Fruit fly (Drosophila melanogaster) ovary, adult (tissue): ENCODE measurements around the gene CG12877.

Experiments
- CG17801 ChIP-seq: fragments of 200-800 bp; optimal IDR thresholded peaks from 2 replicates; lab custom pipeline; 2019; ENCODE audit warnings: missing biosample characterization, mild to moderate bottlenecking, missing genetic modification characterization, moderate library complexity; ENCODE audit not compliant: partially characterized antibody

CG12877 gene

dm6 chr3R:27706581-27707181, at the start of gene CG12877, which contains the start of gene CROT:
CG12877 (plus strand) TSS chr3R:27707100.
CROT (minus strand) TSS chr3R:27706751.
- TF ChIP-seq CG17801: peak; percentile 79

- TF ChIP-seq CG17801: no peak
These were observed 46.7 kb upstream of the CG12877 start, which contains the start of gene Mlc1 for dm6 chr3R:27660127-27660579. Mlc1 (minus strand) TSS chr3R:27660177.

DNA sequence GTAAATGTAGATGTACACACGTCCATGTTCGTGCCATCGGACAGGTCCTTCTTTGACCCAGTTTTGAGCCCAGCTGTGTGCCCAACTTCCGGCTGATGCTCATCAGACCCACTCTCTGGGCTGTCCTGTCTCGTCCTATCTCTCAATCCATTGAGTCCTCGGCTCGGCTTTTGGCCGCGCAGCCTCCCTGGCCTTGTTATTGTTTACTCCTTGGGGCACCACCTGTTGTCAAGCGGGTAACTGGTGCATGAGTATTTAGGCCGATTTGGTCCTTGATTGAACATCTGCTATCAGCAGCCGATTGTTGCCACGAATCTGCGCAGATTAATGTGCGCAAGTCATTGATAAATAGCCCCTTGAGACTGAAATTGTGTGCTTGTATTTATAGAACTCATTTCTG, 45.5 kb upstream of the CG12877 start:
- no peak for TF ChIP-seq CG17801

dm6 chr3R:27661971-27662489, 44.9 kb upstream of the CG12877 start, which contains the start of gene unc80:
unc80 (plus strand) TSS chr3R:27662439.
- no peak for TF ChIP-seq CG17801

- TF ChIP-seq CG17801: no peak
These were observed 44.0 kb upstream of the CG12877 start for dm6 chr3R:27662857-27663256.

DNA sequence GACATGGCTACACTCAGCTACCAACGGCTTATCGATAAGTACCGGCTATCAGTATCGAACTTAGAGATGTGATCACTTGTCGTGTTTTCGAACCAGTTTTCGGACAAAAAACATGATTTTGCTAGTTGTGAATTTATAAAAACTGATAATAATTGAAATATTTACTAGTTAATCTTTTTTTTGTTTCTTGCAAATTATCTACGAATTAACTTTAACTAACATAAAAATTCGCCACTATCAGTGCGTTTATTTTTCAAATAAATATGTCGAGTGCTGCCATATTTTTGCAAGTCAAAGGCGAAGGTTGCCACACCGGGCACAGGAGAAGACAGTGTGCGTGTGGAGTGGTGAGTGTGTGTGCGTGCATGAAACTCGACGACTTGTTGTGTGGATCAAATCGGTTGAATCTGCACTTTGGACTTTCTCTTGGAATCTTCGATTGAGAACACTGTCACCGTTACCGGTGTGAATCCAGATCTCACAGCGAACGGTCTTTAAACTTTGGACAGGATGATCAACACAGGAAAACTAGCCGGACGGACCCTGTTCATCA, 29.6 kb upstream of the CG12877 start, which contains the start of gene Hsdl2:
Gene Hsdl2 (plus strand): TSS at position 349 of the 553 bp plus-strand sequence.
- TF ChIP-seq CG17801: peak; percentile 72

- TF ChIP-seq CG17801: no peak
These were observed 27.9 kb upstream of the CG12877 start, which contains the start of gene CG12883 for dm6 chr3R:27679019-27679418. CG12883 (plus strand) TSS chr3R:27679291.

dm6 chr3R:27679667-27680066, 27.2 kb upstream of the CG12877 start:
- TF ChIP-seq CG17801: no peak

dm6 chr3R:27681799-27682198, 25.1 kb upstream of the CG12877 start, which contains the start of gene Sce:
Sce (minus strand) TSS chr3R:27682029.
- no peak for TF ChIP-seq CG17801

DNA sequence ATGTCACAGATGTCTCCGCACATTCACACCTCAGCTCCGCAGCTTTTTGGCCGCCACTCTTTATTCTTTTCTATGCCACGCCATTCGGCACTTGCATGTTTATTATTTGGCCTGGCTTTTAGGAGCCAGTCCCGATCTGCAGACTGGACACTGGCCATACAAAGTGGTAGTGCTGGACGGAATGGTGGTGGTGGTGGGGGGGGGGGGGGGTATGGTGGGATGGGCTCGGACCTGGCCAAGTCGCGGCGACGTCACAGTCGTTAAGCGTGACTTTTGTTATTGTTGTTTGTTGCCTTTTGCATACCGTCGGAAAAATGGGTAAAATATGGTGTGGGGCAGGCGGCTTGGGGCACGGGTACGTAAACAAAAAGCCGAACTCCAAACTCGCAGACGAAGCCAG, 21.8 kb upstream of the CG12877 start:
- no peak for TF ChIP-seq CG17801

DNA sequence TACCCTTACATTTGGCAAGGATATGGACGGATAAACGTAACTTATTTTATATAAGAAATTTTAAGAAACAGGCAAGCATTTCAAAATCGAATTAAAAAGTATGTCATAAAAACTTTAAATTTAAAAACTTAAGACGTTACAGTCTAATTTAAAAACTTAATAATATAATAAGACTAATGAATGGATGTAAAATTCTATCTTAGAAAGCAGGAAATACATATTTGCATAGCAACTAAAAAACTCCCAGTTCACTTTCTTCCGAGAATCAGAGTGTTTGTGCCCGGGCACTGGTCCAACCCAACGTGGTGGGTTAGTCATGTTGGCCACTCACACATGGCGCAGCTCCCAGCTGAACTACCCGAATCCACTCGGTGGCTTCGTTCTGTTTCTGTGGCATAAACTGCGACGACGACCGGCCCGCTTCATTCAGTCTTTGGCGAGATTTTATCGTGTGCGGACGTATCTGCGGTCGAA, 21.3 kb upstream of the CG12877 start, which contains the start of gene CG12880:
Gene CG12880 (plus strand): TSS at position 424 of the 474 bp plus-strand sequence.
- no peak for TF ChIP-seq CG17801

DNA sequence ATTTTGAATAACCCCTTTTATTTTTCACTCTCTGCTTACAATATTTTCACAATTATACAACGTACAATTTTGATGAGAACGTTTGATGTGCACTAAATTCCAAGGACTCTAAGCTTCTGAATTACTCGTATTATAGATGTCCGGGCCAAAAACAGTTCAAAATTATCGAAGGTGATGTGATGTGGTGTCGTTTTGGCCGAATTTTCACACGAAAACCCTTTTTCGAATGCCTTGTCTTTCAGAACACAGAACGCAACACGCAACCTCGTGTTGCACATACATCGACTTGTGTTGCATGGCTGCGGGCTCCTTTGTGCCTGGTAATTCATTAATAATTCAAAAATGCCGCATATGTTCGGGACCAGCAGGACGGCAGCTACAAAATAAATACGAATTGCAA, 18.9 kb upstream of the CG12877 start, which contains the start of gene CG31055:
Gene CG31055 (minus strand): TSS at position 101 of the 400 bp plus-strand sequence.
- no peak for TF ChIP-seq CG17801

DNA sequence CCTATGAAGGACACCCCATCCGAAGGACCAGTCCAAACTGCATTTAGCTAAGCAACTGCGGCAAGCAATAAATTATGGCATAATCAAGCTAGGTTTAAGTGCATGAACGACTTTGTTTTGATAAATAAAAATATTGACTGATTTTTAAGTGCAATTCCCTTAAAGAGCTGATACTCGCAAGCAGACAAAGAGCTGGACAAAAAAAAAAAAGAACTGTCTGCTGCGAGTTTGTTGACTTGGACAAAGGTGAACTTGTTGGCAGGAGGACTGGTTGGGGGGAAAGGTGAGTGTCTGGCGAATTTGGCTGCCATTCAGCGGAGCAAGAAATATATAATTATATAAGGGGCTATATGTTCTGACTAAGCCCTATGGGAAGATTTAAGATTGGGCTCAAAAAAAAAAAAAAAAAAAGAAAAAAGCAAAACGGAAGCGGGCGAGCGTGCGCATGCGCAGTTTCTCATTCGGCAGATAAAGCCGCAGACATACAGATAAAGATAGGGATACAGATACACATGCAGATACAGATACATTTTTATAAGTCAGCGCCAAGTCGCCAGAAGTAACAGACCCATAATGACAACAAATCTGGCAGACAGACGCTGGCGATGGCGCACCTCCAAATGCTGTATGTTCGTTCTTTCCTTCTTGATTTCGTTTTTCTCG, 14.1 kb upstream of the CG12877 start:
- TF ChIP-seq CG17801: no peak

DNA sequence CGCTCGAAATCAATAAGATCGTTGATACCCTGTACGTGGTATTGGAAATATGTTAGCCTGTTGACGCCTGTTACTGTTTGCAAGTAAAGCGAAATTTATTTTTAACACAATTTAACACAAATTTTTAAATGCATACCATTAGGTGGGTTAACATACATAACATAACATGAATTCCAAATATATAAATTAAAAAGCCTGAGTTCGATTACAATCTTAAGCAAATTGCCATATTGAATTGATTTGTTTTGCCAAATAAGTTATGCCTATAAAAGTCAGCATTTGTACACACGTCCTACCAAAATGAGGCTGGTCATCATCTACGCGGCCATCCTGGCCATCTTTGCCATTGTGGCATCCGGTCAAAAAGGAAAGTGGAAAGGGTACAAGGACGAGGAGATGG, 12.9 kb upstream of the CG12877 start, which contains the start of gene CG43319:
Gene CG43319 (plus strand): TSS at position 301 of the 400 bp plus-strand sequence.
- TF ChIP-seq CG17801: no peak

- no peak for TF ChIP-seq CG17801
These were observed 12.3 kb upstream of the CG12877 start, which contains the start of gene Acp98AB for dm6 chr3R:27694583-27694982. Acp98AB (plus strand) TSS chr3R:27694883.

- TF ChIP-seq CG17801: no peak
These were observed 11.9 kb upstream of the CG12877 start, which contains the start of gene HSPBAP1 for dm6 chr3R:27695019-27695418. HSPBAP1 (plus strand) TSS chr3R:27695235.
